Fruit fly (Drosophila melanogaster) whole organism, embryonic: ENCODE data around the gene CG5139.

ENCODE experiments used
- Abd-B ChIP-seq: fragments of 200-800 bp; sonication (Bioruptor generic); optimal IDR thresholded peaks from 2 replicates; lab custom pipeline; 2018; ENCODE audit warnings: missing biosample characterization, mild to moderate bottlenecking, missing genetic modification characterization, moderate library complexity
- BtbVII ChIP-seq: fragments of 200-800 bp; sonication (Bioruptor generic); optimal IDR thresholded peaks from 3 replicates; lab custom pipeline; 2017; ENCODE audit warnings: missing biosample characterization, mild to moderate bottlenecking, missing genetic modification characterization
- CG12659 ChIP-seq: fragments of 200-800 bp; sonication (Bioruptor generic); optimal IDR thresholded peaks from 3 replicates; lab custom pipeline; 2017; ENCODE audit warnings: mild to moderate bottlenecking, missing biosample characterization, missing genetic modification reagents, missing genetic modification characterization
- CG1647 ChIP-seq: fragments of 200-800 bp; sonication (Bioruptor generic); optimal IDR thresholded peaks from 3 replicates; lab custom pipeline; 2016; ENCODE audit warnings: missing biosample characterization, missing genetic modification characterization
- CG16813 ChIP-seq: fragments of 200-800 bp; sonication (Bioruptor generic); IDR thresholded peaks from 3 replicates; pipeline ENCODE4 v1.3.6; 2022; ENCODE audit warnings: missing biosample characterization, missing genetic modification characterization; ENCODE audit not compliant: partially characterized antibody
- CG16815 ChIP-seq: fragments of 200-800 bp; sonication (Bioruptor generic); optimal IDR thresholded peaks from 3 replicates; lab custom pipeline; 2017; ENCODE audit warnings: missing biosample characterization, mild to moderate bottlenecking, missing genetic modification characterization
- CG16863 ChIP-seq: fragments of 200-800 bp; sonication (Bioruptor generic); optimal IDR thresholded peaks from 3 replicates; lab custom pipeline; 2016; ENCODE audit warnings: missing biosample characterization, missing genetic modification characterization
- CG18764 ChIP-seq: fragments of 200-800 bp; sonication (Bioruptor generic); optimal IDR thresholded peaks from 3 replicates; lab custom pipeline; 2016; ENCODE audit warnings: missing biosample characterization, missing genetic modification characterization
- CG2678 ChIP-seq: fragments of 200-800 bp; sonication (Bioruptor generic); optimal IDR thresholded peaks from 3 replicates; lab custom pipeline; 2019; ENCODE audit warnings: missing biosample characterization, mild to moderate bottlenecking, missing genetic modification characterization, moderate library complexity
- CG30403 ChIP-seq: fragments of 200-800 bp; sonication (Bioruptor generic); optimal IDR thresholded peaks from 3 replicates; lab custom pipeline; 2016; ENCODE audit warnings: missing biosample characterization, missing genetic modification characterization
- CG3995 ChIP-seq: fragments of 200-800 bp; sonication (Bioruptor generic); optimal IDR thresholded peaks from 3 replicates; lab custom pipeline; 2016; ENCODE audit warnings: missing biosample characterization, missing genetic modification characterization
- CG4617 ChIP-seq: fragments of 200-800 bp; sonication (Bioruptor generic); optimal IDR thresholded peaks from 3 replicates; lab custom pipeline; 2016; ENCODE audit warnings: missing biosample characterization, missing genetic modification characterization, borderline replicate concordance
- CG7839 ChIP-seq: fragments of 200-800 bp; sonication (Bioruptor generic); optimal IDR thresholded peaks from 3 replicates; lab custom pipeline; 2018; ENCODE audit warnings: missing biosample characterization, mild to moderate bottlenecking, missing genetic modification characterization, moderate library complexity
- CG7963 ChIP-seq: fragments of 200-800 bp; sonication (Bioruptor generic); IDR thresholded peaks from 3 replicates; pipeline ENCODE4 v1.3.6; 2022; ENCODE audit warnings: missing biosample characterization, missing genetic modification characterization; ENCODE audit not compliant: partially characterized antibody
- CG8765 ChIP-seq: fragments of 200-800 bp; sonication (Bioruptor generic); IDR thresholded peaks from 2 replicates; pipeline ENCODE4 v1.3.6; 2022; ENCODE audit warnings: missing biosample characterization, missing genetic modification characterization
- CG9817 ChIP-seq: fragments of 200-800 bp; sonication (Bioruptor generic); optimal IDR thresholded peaks from 2 replicates; lab custom pipeline; 2018; ENCODE audit warnings: missing biosample characterization, mild to moderate bottlenecking, missing genetic modification characterization, moderate library complexity
- CrebB ChIP-seq: fragments of 200-800 bp; sonication (Bioruptor generic); optimal IDR thresholded peaks from 3 replicates; lab custom pipeline; 2018; ENCODE audit warnings: missing biosample characterization, mild to moderate bottlenecking, missing genetic modification characterization
- Dip3 ChIP-seq: fragments of 200-800 bp; sonication (Bioruptor generic); optimal IDR thresholded peaks from 3 replicates; lab custom pipeline; 2016; ENCODE audit warnings: missing biosample characterization, missing genetic modification characterization
- E2f1 ChIP-seq: fragments of 200-800 bp; sonication (Bioruptor generic); IDR thresholded peaks from 2 replicates; pipeline ENCODE4 v1.3.6; 2022; ENCODE audit warnings: missing biosample characterization, missing genetic modification characterization
- Fer3 ChIP-seq: fragments of 200-800 bp; sonication (Bioruptor generic); optimal IDR thresholded peaks from 2 replicates; lab custom pipeline; 2018; ENCODE audit warnings: missing biosample characterization, mild to moderate bottlenecking, missing genetic modification characterization, moderate library complexity
- HHEX ChIP-seq: fragments of 200-800 bp; sonication (Bioruptor generic); optimal IDR thresholded peaks from 3 replicates; lab custom pipeline; 2017; ENCODE audit warnings: missing biosample characterization, mild to moderate bottlenecking, missing genetic modification characterization, missing genetic modification reagents
- HLH54F ChIP-seq: fragments of 200-800 bp; sonication (Bioruptor generic); optimal IDR thresholded peaks from 3 replicates; lab custom pipeline; 2016; ENCODE audit warnings: missing biosample characterization, missing genetic modification characterization
- HmgZ ChIP-seq: fragments of 200-800 bp; sonication (Bioruptor generic); optimal IDR thresholded peaks from 2 replicates; lab custom pipeline; 2018; ENCODE audit warnings: missing biosample characterization, mild to moderate bottlenecking, missing genetic modification characterization
- Hr39 ChIP-seq: fragments of >200 bp; optimal IDR thresholded peaks from 2 replicates; lab custom pipeline; 2017
- Kr ChIP-seq: fragments of 200-800 bp; sonication (Bioruptor generic); optimal IDR thresholded peaks from 2 replicates; lab custom pipeline; 2017; ENCODE audit warnings: missing biosample characterization, mild to moderate bottlenecking, missing genetic modification characterization
- NC2α ChIP-seq: fragments of 200-800 bp; sonication (Bioruptor generic); optimal IDR thresholded peaks from 2 replicates; lab custom pipeline; 2016; ENCODE audit warnings: missing biosample characterization, missing genetic modification characterization
- NFAT ChIP-seq: fragments of 200-800 bp; sonication (Bioruptor generic); IDR thresholded peaks from 2 replicates; pipeline ENCODE4 v1.3.6; 2022; ENCODE audit warnings: missing biosample characterization, missing genetic modification characterization
- Sry-β ChIP-seq: fragments of 200-800 bp; sonication (Bioruptor generic); optimal IDR thresholded peaks from 2 replicates; lab custom pipeline; 2018; ENCODE audit warnings: missing biosample characterization, mild to moderate bottlenecking, missing genetic modification characterization, moderate library complexity
- ap ChIP-seq: fragments of 200-800 bp; sonication (Bioruptor generic); IDR thresholded peaks from 2 replicates; pipeline ENCODE4 v1.3.6; 2022; ENCODE audit warnings: missing biosample characterization, missing genetic modification characterization
- ato ChIP-seq: fragments of 200-800 bp; sonication (Bioruptor generic); IDR thresholded peaks from 2 replicates; pipeline ENCODE4 v1.3.6; 2022; ENCODE audit warnings: missing biosample characterization, missing genetic modification characterization; ENCODE audit not compliant: partially characterized antibody
- dan ChIP-seq: fragments of 200-800 bp; sonication (Bioruptor generic); IDR thresholded peaks from 2 replicates; pipeline ENCODE4 v1.3.6; 2022; ENCODE audit warnings: missing biosample characterization, missing genetic modification characterization
- emc ChIP-seq: fragments of 200-800 bp; sonication (Bioruptor generic); optimal IDR thresholded peaks from 2 replicates; lab custom pipeline; 2016; ENCODE audit warnings: missing biosample characterization, missing genetic modification characterization
- eve ChIP-seq, 2 experiments: fragments of >200 bp; optimal IDR thresholded peaks; 2 replicates each; lab custom pipeline; 2017; ENCODE audit warnings: missing biosample characterization in 2 of 2, missing genetic modification characterization in 2 of 2
- fd3F ChIP-seq: fragments of 200-800 bp; sonication (Bioruptor generic); optimal IDR thresholded peaks from 2 replicates; lab custom pipeline; 2018; ENCODE audit warnings: missing biosample characterization, mild to moderate bottlenecking, missing genetic modification characterization, moderate library complexity
- fd96Cb ChIP-seq: fragments of 200-800 bp; sonication (Bioruptor generic); optimal IDR thresholded peaks from 2 replicates; lab custom pipeline; 2018; ENCODE audit warnings: missing biosample characterization, mild to moderate bottlenecking, missing genetic modification characterization, moderate library complexity
- gem ChIP-seq: fragments of 200-800 bp; sonication (Bioruptor generic); optimal IDR thresholded peaks from 2 replicates; lab custom pipeline; 2019; ENCODE audit warnings: missing biosample characterization, mild to moderate bottlenecking, missing genetic modification characterization, moderate library complexity
- hkb ChIP-seq, 2 experiments: fragments of 200-800 bp in 1 of 2; fragments of >200 bp in 1 of 2; sonication (Bioruptor generic) in 1 of 2; IDR thresholded peaks in 1 of 2; optimal IDR thresholded peaks in 1 of 2; 2 replicates each; pipeline versions ENCODE4 v1.3.6 to Lab custom; 2017 to 2022; ENCODE audit warnings: missing biosample characterization in 1 of 2, missing genetic modification characterization in 1 of 2
- jumu ChIP-seq: fragments of 200-800 bp; sonication (Bioruptor generic); optimal IDR thresholded peaks from 3 replicates; lab custom pipeline; 2016; ENCODE audit warnings: missing biosample characterization, missing genetic modification characterization
- ken ChIP-seq: fragments of 200-800 bp; sonication (Bioruptor generic); IDR thresholded peaks from 3 replicates; pipeline ENCODE4 v1.3.6; 2022; ENCODE audit warnings: missing biosample characterization, missing genetic modification characterization
- phol ChIP-seq: fragments of 200-800 bp; sonication (Bioruptor generic); optimal IDR thresholded peaks from 3 replicates; lab custom pipeline; 2018; ENCODE audit warnings: missing biosample characterization, mild to moderate bottlenecking, missing genetic modification characterization, moderate library complexity
- pnt ChIP-seq: fragments of 200-800 bp; sonication (Bioruptor generic); optimal IDR thresholded peaks from 3 replicates; lab custom pipeline; 2016; ENCODE audit warnings: missing biosample characterization, missing genetic modification characterization
- ranshi ChIP-seq: fragments of 200-800 bp; sonication (Bioruptor generic); IDR thresholded peaks from 2 replicates; pipeline ENCODE4 v1.3.6; 2022; ENCODE audit warnings: missing biosample characterization, missing genetic modification characterization
- sug ChIP-seq: fragments of 200-800 bp; optimal IDR thresholded peaks from 2 replicates; lab custom pipeline; 2019; ENCODE audit warnings: missing biosample characterization, mild to moderate bottlenecking, missing genetic modification characterization, moderate library complexity
- usp ChIP-seq: fragments of >200 bp; optimal IDR thresholded peaks from 2 replicates; lab custom pipeline; 2017; ENCODE audit warnings: missing biosample characterization, missing genetic modification characterization
- zen ChIP-seq: fragments of 200-800 bp; sonication (Bioruptor generic); optimal IDR thresholded peaks from 3 replicates; lab custom pipeline; 2018; ENCODE audit warnings: missing biosample characterization, mild to moderate bottlenecking, missing genetic modification characterization, moderate library complexity
- zf30C ChIP-seq: fragments of 200-800 bp; sonication (Bioruptor generic); optimal IDR thresholded peaks from 3 replicates; lab custom pipeline; 2018; ENCODE audit warnings: missing biosample characterization, mild to moderate bottlenecking, missing genetic modification characterization

CG5139 gene

DNA sequence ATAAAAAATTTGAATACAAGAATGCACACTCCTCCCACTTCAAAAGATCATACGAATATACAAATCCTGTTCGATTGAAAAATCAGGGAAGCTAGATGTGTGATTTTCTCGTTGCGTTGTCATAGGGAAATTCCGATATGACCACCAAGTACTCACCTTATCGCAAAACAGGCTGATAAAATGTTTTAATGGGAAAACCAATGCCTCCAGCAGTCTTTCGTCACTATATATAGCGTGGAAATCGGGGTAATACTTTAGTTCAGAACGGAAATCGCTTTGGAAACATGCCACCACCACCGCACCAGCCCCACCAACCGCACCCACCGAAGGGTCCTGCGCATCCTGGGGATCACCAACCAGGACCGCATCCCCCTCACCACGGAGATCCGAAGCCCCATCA is at the start of gene CG5139, which contains the start of gene CG43348:
Gene CG5139, minus strand, starts transcription at position 101 of the 400 bp plus-strand sequence.
Gene CG43348, plus strand, starts transcription at position 247 of the 400 bp plus-strand sequence.
- TF ChIP-seq CG16863 (GFP tag; lab: Kevin White, UChicago), result no peak
- TF ChIP-seq fd96Cb (tag; lab: Kevin White, UChicago), result no peak
- TF ChIP-seq Hr39 (lab: Kevin White, UChicago), result peak; percentile 35
- TF ChIP-seq sug (tag; lab: Kevin White, UChicago), result peak; percentile 15
- TF ChIP-seq CG12659 (GFP tag; lab: Kevin White, UChicago), result no peak

DNA sequence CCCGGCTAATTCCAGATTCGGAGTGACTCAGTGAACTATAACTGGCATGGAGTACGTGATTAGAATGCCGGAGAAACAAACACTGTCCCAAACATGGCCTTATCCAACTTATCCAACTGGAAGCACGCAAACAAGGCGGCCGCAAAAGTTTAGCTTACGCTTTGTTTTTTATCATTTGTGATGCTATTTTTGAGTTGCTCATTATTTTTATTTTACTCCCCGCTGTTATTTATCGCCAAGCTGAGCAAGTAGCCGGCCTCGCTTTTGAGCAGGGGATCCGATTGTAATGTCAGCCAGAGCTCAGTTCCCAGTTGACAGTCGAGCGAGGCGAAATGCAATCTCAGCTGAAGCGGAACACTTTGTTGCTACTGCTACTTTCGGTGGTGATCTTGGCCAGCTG is 40.7 kb upstream of the CG5139 start, which contains the start of gene CG5397:
Gene CG5397, plus strand, starts transcription at position 301 of the 400 bp plus-strand sequence.
- no peak for TF ChIP-seq HmgZ (tag; lab: Kevin White, UChicago)
- TF ChIP-seq dan (GFP tag; lab: Robert Waterston, UW), result 0 out of 2 replicates have a peak, but pooled peaks have one; percentile 7

DNA sequence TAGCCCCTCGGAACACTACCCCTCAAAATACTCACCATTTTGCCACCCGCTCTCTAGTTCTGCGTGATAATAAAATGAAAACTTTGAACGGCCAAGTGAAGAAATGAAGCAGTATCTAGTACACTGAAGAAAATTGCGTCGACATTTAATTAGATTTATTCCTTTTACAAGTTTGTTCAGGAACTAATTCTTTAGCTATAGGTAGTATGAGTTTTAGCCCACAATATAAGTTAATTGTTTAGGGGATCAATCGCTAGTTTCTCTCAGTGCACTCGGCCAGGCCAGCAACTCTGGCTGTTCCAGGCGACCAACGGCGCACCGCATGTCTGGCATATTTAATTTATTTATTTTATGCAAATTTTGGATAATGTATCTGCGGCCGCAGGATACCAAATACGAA is 31.6 kb upstream of the CG5139 start:
- peak; percentile 4 for TF ChIP-seq pnt (GFP tag; lab: Kevin White, UChicago)
- no peak for TF ChIP-seq CG4617 (GFP tag; lab: Kevin White, UChicago)
- no peak for TF ChIP-seq ken (GFP tag; lab: Robert Waterston, UW)
- TF ChIP-seq fd96Cb (tag; lab: Kevin White, UChicago), result peak; percentile 12
- TF ChIP-seq Fer3 (tag; lab: Kevin White, UChicago), result peak; percentile 42
- TF ChIP-seq phol (tag; lab: Kevin White, UChicago), result peak; percentile 16
- no peak for TF ChIP-seq HLH54F (GFP tag; lab: Kevin White, UChicago)
- TF ChIP-seq emc (GFP tag; lab: Kevin White, UChicago), result no peak
- TF ChIP-seq HHEX (GFP tag; lab: Kevin White, UChicago), result peak; percentile 24
- TF ChIP-seq usp (GFP tag; lab: Kevin White, UChicago), result no peak
- TF ChIP-seq eve (GFP tag; optimal IDR thresholded peaks at IDR 0.05; lab: Kevin White, UChicago), result peak in 1 of 2 experiments; percentile 23
- TF ChIP-seq CG18764 (GFP tag; lab: Kevin White, UChicago), result no peak
- TF ChIP-seq NFAT (GFP tag; lab: Robert Waterston, UW), result no peak
- peak; percentile 20 for TF ChIP-seq Dip3 (GFP tag; lab: Kevin White, UChicago)
- peak; percentile 19 for TF ChIP-seq jumu
- peak; percentile 4 for TF ChIP-seq CrebB (tag; lab: Kevin White, UChicago)
- no peak for TF ChIP-seq NC2α
- TF ChIP-seq CG16815 (GFP tag; lab: Kevin White, UChicago), result no peak
- TF ChIP-seq ap (GFP tag; lab: Robert Waterston, UW), result peak; percentile 37; the same call in 1 of the 2 replicates
- no peak for TF ChIP-seq Kr (GFP tag; lab: Kevin White, UChicago)
- TF ChIP-seq CG1647, result no peak
- TF ChIP-seq zen (tag; lab: Kevin White, UChicago), result no peak
- TF ChIP-seq CG2678 (tag; lab: Kevin White, UChicago), result peak; percentile 58
- peak; percentile 6 for TF ChIP-seq CG30403 (GFP tag; lab: Kevin White, UChicago)
- peak; percentile 52 for TF ChIP-seq CG7839 (tag; lab: Kevin White, UChicago)
- TF ChIP-seq CG16813 (GFP tag; lab: Robert Waterston, UW), result no peak
- TF ChIP-seq CG8765 (GFP tag; lab: Robert Waterston, UW), result no peak
- no peak for TF ChIP-seq hkb (optimal IDR thresholded peaks at IDR 0.05; lab: Kevin White, UChicago)
- TF ChIP-seq hkb (GFP tag; IDR thresholded peaks at IDR 0.05; lab: Robert Waterston, UW), result peak; percentile 68
- TF ChIP-seq BtbVII (GFP tag; lab: Kevin White, UChicago), result no peak
- TF ChIP-seq gem (tag; lab: Kevin White, UChicago), result peak; percentile 54
- 0 out of 2 replicates have a peak, but pooled peaks have one; percentile 31 for TF ChIP-seq E2f1 (GFP tag; lab: Robert Waterston, UW)
- no peak for TF ChIP-seq Sry-β (GFP tag; lab: Kevin White, UChicago)
- no peak for TF ChIP-seq CG7963 (GFP tag; lab: Robert Waterston, UW)
- TF ChIP-seq ranshi (GFP tag; lab: Robert Waterston, UW), result 0 out of 2 replicates have a peak, but pooled peaks have one; percentile 16
- TF ChIP-seq CG9817 (tag; lab: Kevin White, UChicago), result no peak
- TF ChIP-seq Abd-B (GFP tag; lab: Kevin White, UChicago), result no peak
- no peak for TF ChIP-seq fd3F
- TF ChIP-seq CG3995 (GFP tag; lab: Kevin White, UChicago), result no peak
- no peak for TF ChIP-seq ato (GFP tag; lab: Robert Waterston, UW)
- no peak for TF ChIP-seq zf30C (GFP tag; lab: Kevin White, UChicago)
